Worm (Caenorhabditis elegans): ENCODE results near the gene F49E12.12.

DNA sequence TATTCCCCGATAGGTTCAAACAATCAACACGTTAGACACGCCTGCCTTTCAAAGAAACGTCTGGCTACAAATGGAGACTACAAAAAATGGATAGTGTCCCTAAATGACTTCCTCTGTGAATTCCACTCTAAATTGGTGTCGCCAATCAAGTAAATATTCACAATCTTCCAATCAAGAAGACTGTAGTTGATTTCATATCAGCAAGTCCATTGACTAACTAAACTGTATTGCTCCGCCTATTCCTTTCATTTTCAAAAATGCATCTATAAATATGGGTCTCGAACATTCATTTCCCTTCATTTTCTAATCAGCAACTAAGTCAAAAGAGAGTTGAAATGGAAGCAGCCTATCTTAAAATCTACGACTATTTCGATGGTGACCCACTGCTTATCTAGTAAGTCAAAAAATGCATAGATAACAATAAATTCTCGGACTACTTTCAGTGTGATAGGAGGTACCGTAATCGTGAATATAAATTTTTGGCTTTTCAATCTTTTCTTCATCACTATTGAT, 6.8 kb downstream of the F49E12.12 start, which contains the start of gene drd-1:
- no peak for TF ChIP-seq zip-5 (tag; optimal IDR thresholded peaks at IDR 0.05)
- no peak for TF ChIP-seq ceh-22 (tag; optimal IDR thresholded peaks at IDR 0.05)
- TF ChIP-seq pha-4 (tag; optimal IDR thresholded peaks at IDR 0.05) = no peak
- TF ChIP-seq K02D7.2 (tag; optimal IDR thresholded peaks at IDR 0.05) = no peak

Measured in whole organism, late embryonic.